Fruit fly (Drosophila melanogaster): ENCODE measurements around the gene SpdS.

The SpdS gene

dm6 chr3R:9593408-9594250, 37.8 kb upstream of the SpdS start:
- TF ChIP-seq Snoo (tag; optimal IDR thresholded peaks at IDR 0.05) (no peak), CG4496 (GFP tag; IDR thresholded peaks at IDR 0.05) (peak; percentile 81; the same call in 2 of the 3 replicates), CG14655 (GFP tag; optimal IDR thresholded peaks at IDR 0.05) (peak; percentile 76), CG12605 (GFP tag; IDR thresholded peaks at IDR 0.05) (peak; percentile 72), gl (tag; optimal IDR thresholded peaks at IDR 0.05) (peak; percentile 48), CG8159 (tag; optimal IDR thresholded peaks at IDR 0.05) (peak; percentile 85), CG10348 (GFP tag; IDR thresholded peaks at IDR 0.05) (no peak), CG13204 (GFP tag; optimal IDR thresholded peaks at IDR 0.05) (peak; percentile 35), Pif1A (GFP tag; optimal IDR thresholded peaks at IDR 0.05) (peak; percentile 62), Pif1B (GFP tag; optimal IDR thresholded peaks at IDR 0.05) (peak; percentile 56), CG17806 (tag; optimal IDR thresholded peaks at IDR 0.05) (peak; percentile 85), CG34367 (tag; optimal IDR thresholded peaks at IDR 0.05) (peak; percentile 70), CG15710 (tag; optimal IDR thresholded peaks at IDR 0.05) (peak; percentile 84), D1 (tag; optimal IDR thresholded peaks at IDR 0.05) (no peak), rn (GFP tag; IDR thresholded peaks at IDR 0.05) (peak; percentile 62), EcR (GFP tag; optimal IDR thresholded peaks at IDR 0.05) (no peak), Ets98B (GFP tag; IDR thresholded peaks at IDR 0.05) (peak; percentile 73), fd96Ca (GFP tag; IDR thresholded peaks at IDR 0.05) (0 out of 3 replicates have a peak, but pooled peaks have one; percentile 37), CG9948 (tag; optimal IDR thresholded peaks at IDR 0.05) (peak; percentile 87), CG8301 (tag; optimal IDR thresholded peaks at IDR 0.05) (peak; percentile 69), CG32121 (GFP tag; IDR thresholded peaks at IDR 0.05) (peak; percentile 81)

DNA sequence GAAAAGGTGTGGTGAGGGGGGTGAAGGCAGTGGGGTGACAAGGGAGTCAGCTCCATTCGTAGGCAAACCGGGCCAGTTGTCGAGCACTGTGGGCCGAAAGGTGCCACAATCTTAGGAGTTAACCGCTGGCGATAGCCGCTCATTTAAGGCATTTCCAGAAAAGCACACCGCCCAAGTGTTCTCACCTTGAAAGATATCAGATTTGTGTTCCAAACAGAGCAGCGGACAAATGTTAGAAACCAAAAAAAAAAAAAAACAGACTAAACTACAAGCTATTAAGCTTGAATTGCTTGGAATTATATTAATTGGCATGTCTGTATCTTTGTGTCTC, 37.2 kb upstream of the SpdS start:
- peak; percentile 63 for TF ChIP-seq CG8159 (tag; optimal IDR thresholded peaks at IDR 0.05)
- TF ChIP-seq gl (tag; optimal IDR thresholded peaks at IDR 0.05): no peak
- TF ChIP-seq CG15710 (tag; optimal IDR thresholded peaks at IDR 0.05): peak; percentile 39
- peak; percentile 45 for TF ChIP-seq CG34367 (tag; optimal IDR thresholded peaks at IDR 0.05)
- no peak; the same call in 1 of the 3 replicates for TF ChIP-seq fd96Ca (GFP tag; IDR thresholded peaks at IDR 0.05)
- peak; percentile 30 for TF ChIP-seq CG8301 (tag; optimal IDR thresholded peaks at IDR 0.05)
- no peak for TF ChIP-seq CG17806 (tag; optimal IDR thresholded peaks at IDR 0.05)
- peak; percentile 71 for TF ChIP-seq CG14655 (GFP tag; optimal IDR thresholded peaks at IDR 0.05)
- TF ChIP-seq Pif1A (GFP tag; optimal IDR thresholded peaks at IDR 0.05): no peak
- TF ChIP-seq EcR (GFP tag; optimal IDR thresholded peaks at IDR 0.05): no peak

DNA sequence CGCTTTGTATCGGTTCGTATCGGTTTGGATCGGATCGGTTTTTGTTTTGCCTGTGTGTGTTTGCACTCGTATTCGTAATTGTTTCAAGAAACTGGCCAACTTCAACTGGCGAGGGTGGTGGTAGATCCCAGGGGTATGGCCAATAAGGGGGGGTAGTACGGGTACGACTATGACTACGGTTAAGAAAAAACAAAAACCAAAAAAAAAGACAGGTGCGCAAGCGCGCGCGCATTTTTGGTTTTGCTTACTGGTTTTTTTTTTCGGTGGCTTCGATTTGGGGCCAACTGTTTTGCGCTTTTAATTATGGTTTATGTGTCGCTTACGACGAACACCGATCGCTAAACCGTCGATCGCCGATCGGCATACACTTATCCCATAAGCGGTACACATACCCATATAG, 36.6 kb upstream of the SpdS start:
- TF ChIP-seq Ets98B (GFP tag; IDR thresholded peaks at IDR 0.05) (no peak; the same call in 1 of the 2 replicates), fd96Ca (GFP tag; IDR thresholded peaks at IDR 0.05) (peak; percentile 66; the same call in 1 of the 3 replicates), rn (GFP tag; IDR thresholded peaks at IDR 0.05) (0 out of 2 replicates have a peak, but pooled peaks have one; percentile 29), CG32121 (GFP tag; IDR thresholded peaks at IDR 0.05) (peak; percentile 24; the same call in 1 of the 2 replicates), CG12605 (GFP tag; IDR thresholded peaks at IDR 0.05) (peak; percentile 19; the same call in 1 of the 2 replicates), Snoo (tag; optimal IDR thresholded peaks at IDR 0.05) (no peak), CG8301 (tag; optimal IDR thresholded peaks at IDR 0.05) (no peak)

dm6 chr3R:9595681-9596357, 35.6 kb upstream of the SpdS start:
- no peak for TF ChIP-seq CG13204 (GFP tag; optimal IDR thresholded peaks at IDR 0.05)

DNA sequence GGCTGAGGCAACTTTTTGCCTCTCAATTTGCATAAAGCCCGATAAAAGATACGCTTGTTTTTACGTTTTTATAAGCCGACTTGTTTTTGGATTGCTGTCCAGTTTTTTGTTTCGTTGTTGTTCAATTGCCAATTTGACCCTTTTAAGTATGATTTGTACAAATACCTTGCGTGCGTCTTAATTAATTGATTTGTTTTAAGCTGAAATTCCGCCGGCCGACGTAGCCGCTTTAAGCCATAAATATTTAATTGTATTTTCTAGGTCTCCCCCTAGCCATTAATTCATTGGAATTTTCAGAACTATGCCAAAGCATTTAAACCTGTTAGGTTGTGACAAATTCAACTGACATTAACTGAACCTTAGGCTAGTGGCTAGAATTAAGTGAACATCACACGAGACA, 34.8 kb upstream of the SpdS start:
- TF ChIP-seq rn (GFP tag; IDR thresholded peaks at IDR 0.05): no peak
- TF ChIP-seq CG12605 (GFP tag; IDR thresholded peaks at IDR 0.05): no peak
- TF ChIP-seq CG17806 (tag; optimal IDR thresholded peaks at IDR 0.05): no peak
- TF ChIP-seq CG34367 (tag; optimal IDR thresholded peaks at IDR 0.05): no peak
- TF ChIP-seq gl (tag; optimal IDR thresholded peaks at IDR 0.05): no peak
- TF ChIP-seq Pif1A (GFP tag; optimal IDR thresholded peaks at IDR 0.05): no peak
- no peak for TF ChIP-seq Ets98B (GFP tag; IDR thresholded peaks at IDR 0.05)
- TF ChIP-seq D1 (tag; optimal IDR thresholded peaks at IDR 0.05): no peak
- TF ChIP-seq CG8301 (tag; optimal IDR thresholded peaks at IDR 0.05): no peak

DNA sequence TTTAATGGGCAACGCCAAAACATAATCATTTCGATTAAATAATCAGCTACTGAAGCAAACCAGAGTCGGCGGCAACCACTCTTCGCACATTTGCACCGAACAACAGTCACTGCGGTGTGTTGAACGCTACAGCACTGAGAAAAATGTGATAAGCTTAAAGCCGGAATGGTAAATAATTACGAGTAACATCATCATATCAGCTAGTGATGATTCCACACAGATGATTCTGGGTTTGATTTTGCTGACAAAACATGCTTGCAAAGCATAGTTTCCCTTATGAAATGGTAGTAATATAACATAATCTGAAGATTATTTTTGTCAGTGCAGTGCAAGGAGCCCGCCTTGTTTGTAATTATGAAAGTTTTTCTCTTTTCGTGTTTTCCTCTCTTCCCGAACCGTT, 33.3 kb upstream of the SpdS start:
- peak; percentile 82 for TF ChIP-seq CG4496 (GFP tag; IDR thresholded peaks at IDR 0.05)
- peak; percentile 92 for TF ChIP-seq CG14655 (GFP tag; optimal IDR thresholded peaks at IDR 0.05)
- peak; percentile 94 for TF ChIP-seq CG8301 (tag; optimal IDR thresholded peaks at IDR 0.05)
- peak; percentile 76 for TF ChIP-seq CG32121 (GFP tag; IDR thresholded peaks at IDR 0.05)
- no peak for TF ChIP-seq EcR (GFP tag; optimal IDR thresholded peaks at IDR 0.05)
- TF ChIP-seq CG13204 (GFP tag; optimal IDR thresholded peaks at IDR 0.05): peak; percentile 6
- peak; percentile 75 for TF ChIP-seq CG17806 (tag; optimal IDR thresholded peaks at IDR 0.05)
- TF ChIP-seq CG10348 (GFP tag; IDR thresholded peaks at IDR 0.05): peak; percentile 48; the same call in 1 of the 2 replicates
- TF ChIP-seq D1 (tag; optimal IDR thresholded peaks at IDR 0.05): peak; percentile 20
- peak; percentile 67 for TF ChIP-seq CG8159 (tag; optimal IDR thresholded peaks at IDR 0.05)
- peak; percentile 75 for TF ChIP-seq CG9948 (tag; optimal IDR thresholded peaks at IDR 0.05)
- peak; percentile 68 for TF ChIP-seq Ets98B (GFP tag; IDR thresholded peaks at IDR 0.05)
- peak; percentile 58 for TF ChIP-seq CG15710 (tag; optimal IDR thresholded peaks at IDR 0.05)
- peak; percentile 77 for TF ChIP-seq Pif1B (GFP tag; optimal IDR thresholded peaks at IDR 0.05)
- TF ChIP-seq fd96Ca (GFP tag; IDR thresholded peaks at IDR 0.05): peak; percentile 87
- peak; percentile 47 for TF ChIP-seq CG34367 (tag; optimal IDR thresholded peaks at IDR 0.05)
- TF ChIP-seq CG12605 (GFP tag; IDR thresholded peaks at IDR 0.05): peak; percentile 73
- TF ChIP-seq rn (GFP tag; IDR thresholded peaks at IDR 0.05): peak; percentile 38; the same call in 1 of the 2 replicates
- peak; percentile 27 for TF ChIP-seq Snoo (tag; optimal IDR thresholded peaks at IDR 0.05)
- peak; percentile 85 for TF ChIP-seq Pif1A (GFP tag; optimal IDR thresholded peaks at IDR 0.05)
- TF ChIP-seq gl (tag; optimal IDR thresholded peaks at IDR 0.05): peak; percentile 6
